Worm (Caenorhabditis elegans) whole organism, early embryonic: ENCODE measurements around the gene srz-72.

Experiments
- B0310.2 ChIP-seq: sonication (generic microtip); optimal IDR thresholded peaks from 2 replicates; lab custom pipeline; 2016; ENCODE audit warnings: mild to moderate bottlenecking, missing genetic modification characterization, missing compliant biosample characterization
- F13C5.2 ChIP-seq: sonication (generic microtip); optimal IDR thresholded peaks from 2 replicates; lab custom pipeline; 2017; ENCODE audit warnings: mild to moderate bottlenecking, missing genetic modification characterization, inconsistent platforms, missing compliant biosample characterization
- aly-1 ChIP-seq: sonication (generic microtip); optimal IDR thresholded peaks from 2 replicates; lab custom pipeline; 2016; ENCODE audit warnings: missing genetic modification characterization, missing compliant biosample characterization
- ama-1 ChIP-seq: fragments of 150-350 bp; optimal IDR thresholded peaks from 2 replicates; lab custom pipeline; 2014
- ceh-13 ChIP-seq: fragments of 200-800 bp; sonication (Bioruptor generic); optimal IDR thresholded peaks from 2 replicates; lab custom pipeline; 2018; ENCODE audit warnings: mild to moderate bottlenecking, missing genetic modification characterization, missing compliant biosample characterization
- ceh-36 ChIP-seq: sonication (generic microtip); optimal IDR thresholded peaks from 2 replicates; lab custom pipeline; 2016; ENCODE audit warnings: missing genetic modification characterization, inconsistent platforms, missing compliant biosample characterization
- ets-7 ChIP-seq: sonication (generic microtip); optimal IDR thresholded peaks from 2 replicates; lab custom pipeline; 2016; ENCODE audit warnings: missing genotype, missing genetic modification characterization, missing compliant biosample characterization
- flt-1 ChIP-seq: fragments of 200-800 bp; sonication (Bioruptor generic); IDR thresholded peaks from 2 replicates; pipeline ENCODE4 v1.3.6; 2022; ENCODE audit warnings: missing genetic modification characterization, missing compliant biosample characterization
- hmbx-1 ChIP-seq: sonication (generic microtip); optimal IDR thresholded peaks from 2 replicates; lab custom pipeline; 2016; ENCODE audit warnings: mild to moderate bottlenecking, missing genetic modification characterization, missing compliant biosample characterization
- hmg-4 ChIP-seq: fragments of 200-800 bp; sonication (Bioruptor generic); optimal IDR thresholded peaks from 2 replicates; lab custom pipeline; 2018; ENCODE audit warnings: mild to moderate bottlenecking, missing genetic modification characterization, missing compliant biosample characterization
- hnd-1 ChIP-seq: sonication (generic microtip); optimal IDR thresholded peaks from 2 replicates; lab custom pipeline; 2016; ENCODE audit warnings: missing genetic modification characterization, missing compliant biosample characterization
- pes-1 ChIP-seq: fragments of 200-800 bp; sonication (Bioruptor generic); IDR thresholded peaks from 2 replicates; pipeline ENCODE4 v1.3.6; 2022; ENCODE audit warnings: missing genetic modification reagents, missing genetic modification characterization, missing compliant biosample characterization
- scrt-1 ChIP-seq: fragments of 200-800 bp; sonication (Bioruptor generic); IDR thresholded peaks from 2 replicates; pipeline ENCODE4 v1.3.6; 2022; ENCODE audit warnings: missing genetic modification characterization, missing compliant biosample characterization
- sea-1 ChIP-seq: fragments of 200-800 bp; sonication (Bioruptor generic); conservative IDR thresholded peaks from 2 replicates; pipeline ENCODE4 v1.3.6; 2022; ENCODE audit warnings: missing genetic modification characterization, missing compliant biosample characterization
- tbx-11 ChIP-seq: fragments of 200-800 bp; sonication (Bioruptor generic); IDR thresholded peaks from 2 replicates; pipeline ENCODE4 v1.3.6; 2022; ENCODE audit warnings: missing genetic modification characterization, missing compliant biosample characterization
- tbx-37 ChIP-seq: fragments of 200-800 bp; sonication (Bioruptor generic); conservative IDR thresholded peaks from 2 replicates; pipeline ENCODE4 v1.3.6; 2022; ENCODE audit warnings: missing genetic modification reagents, missing genetic modification characterization, missing compliant biosample characterization
- tra-4 ChIP-seq: sonication (generic microtip); optimal IDR thresholded peaks from 2 replicates; lab custom pipeline; 2017; ENCODE audit warnings: missing genetic modification characterization, missing compliant biosample characterization

Gene srz-72

ce11 chrIV:16324589-16324988, 25.6 kb downstream of the srz-72 start, which contains the start of gene srz-105:
Gene srz-105, plus strand, starts transcription at chrIV:16324889.
- TF ChIP-seq aly-1 (tag; lab: Kevin White, UChicago) (no peak), hmbx-1 (tag; lab: Kevin White, UChicago) (no peak), B0310.2 (tag; lab: Kevin White, UChicago) (no peak), pes-1 (GFP tag; lab: Robert Waterston, UW) (no peak), tra-4 (no peak), ets-7 (tag; lab: Kevin White, UChicago) (no peak), hnd-1 (no peak), scrt-1 (GFP tag; lab: Robert Waterston, UW) (no peak), ceh-13 (no peak), sea-1 (GFP tag; lab: Robert Waterston, UW) (no peak), ceh-36 (tag; lab: Kevin White, UChicago) (no peak), hmg-4 (GFP tag; lab: Kevin White, UChicago) (no peak), flt-1 (no peak), tbx-11 (no peak)

- TF ChIP-seq hmg-4 (GFP tag; lab: Kevin White, UChicago) (no peak), hmbx-1 (tag; lab: Kevin White, UChicago) (no peak), sea-1 (GFP tag; lab: Robert Waterston, UW) (no peak), aly-1 (tag; lab: Kevin White, UChicago) (no peak), ets-7 (tag; lab: Kevin White, UChicago) (no peak), scrt-1 (GFP tag; lab: Robert Waterston, UW) (no peak), B0310.2 (tag; lab: Kevin White, UChicago) (no peak), pes-1 (GFP tag; lab: Robert Waterston, UW) (no peak)
Observed at ce11 chrIV:16328519-16328918, 29.6 kb downstream of the srz-72 start, which contains the start of gene K03D3.2. Gene K03D3.2, minus strand, starts transcription at chrIV:16328619.

- TF ChIP-seq scrt-1 (GFP tag; lab: Robert Waterston, UW) (no peak), tra-4 (no peak), ceh-36 (tag; lab: Kevin White, UChicago) (no peak), ama-1 (lab: Kevin White, UChicago) (no peak), hmbx-1 (tag; lab: Kevin White, UChicago) (no peak), B0310.2 (tag; lab: Kevin White, UChicago) (no peak), sea-1 (GFP tag; lab: Robert Waterston, UW) (no peak), hmg-4 (GFP tag; lab: Kevin White, UChicago) (no peak), tbx-11 (no peak), aly-1 (tag; lab: Kevin White, UChicago) (no peak), F13C5.2 (no peak), tbx-37 (GFP tag; lab: Robert Waterston, UW) (no peak), ets-7 (tag; lab: Kevin White, UChicago) (no peak)
Observed at ce11 chrIV:16329159-16329558, 30.2 kb downstream of the srz-72 start, which contains the start of gene srz-74. Gene srz-74, plus strand, starts transcription at chrIV:16329459.

ce11 chrIV:16330508-16330907, 31.6 kb downstream of the srz-72 start:
- TF ChIP-seq ceh-36 (tag; lab: Kevin White, UChicago) (no peak), sea-1 (GFP tag; lab: Robert Waterston, UW) (0 out of 2 replicates have a peak, but pooled peaks have one; percentile 5)

ce11 chrIV:16332585-16332984, 33.6 kb downstream of the srz-72 start, which contains the start of gene srz-71:
Gene srz-71, plus strand, starts transcription at chrIV:16332885.
- TF ChIP-seq tra-4 (no peak), ceh-13 (no peak), B0310.2 (tag; lab: Kevin White, UChicago) (no peak), ceh-36 (tag; lab: Kevin White, UChicago) (no peak), aly-1 (tag; lab: Kevin White, UChicago) (no peak), sea-1 (GFP tag; lab: Robert Waterston, UW) (no peak), ets-7 (tag; lab: Kevin White, UChicago) (no peak), hnd-1 (no peak), hmg-4 (GFP tag; lab: Kevin White, UChicago) (no peak), tbx-11 (no peak)

- TF ChIP-seq hmbx-1 (tag; lab: Kevin White, UChicago): no peak
Observed at ce11 chrIV:16333121-16333520, 34.2 kb downstream of the srz-72 start.

ce11 chrIV:16335037-16335436, 36.1 kb downstream of the srz-72 start, which contains the start of gene srz-38:
Gene srz-38, plus strand, starts transcription at chrIV:16335337.
- no peak for TF ChIP-seq tbx-37 (GFP tag; lab: Robert Waterston, UW)
- TF ChIP-seq sea-1 (GFP tag; lab: Robert Waterston, UW): no peak
- no peak for TF ChIP-seq ama-1 (lab: Kevin White, UChicago)
- no peak for TF ChIP-seq ceh-13
- no peak for TF ChIP-seq B0310.2 (tag; lab: Kevin White, UChicago)
- no peak for TF ChIP-seq ets-7 (tag; lab: Kevin White, UChicago)
- no peak for TF ChIP-seq tra-4
- no peak for TF ChIP-seq pes-1 (GFP tag; lab: Robert Waterston, UW)

- TF ChIP-seq ceh-36 (tag; lab: Kevin White, UChicago): no peak
- TF ChIP-seq flt-1: no peak
- no peak for TF ChIP-seq B0310.2 (tag; lab: Kevin White, UChicago)
- no peak for TF ChIP-seq sea-1 (GFP tag; lab: Robert Waterston, UW)
- TF ChIP-seq hmg-4 (GFP tag; lab: Kevin White, UChicago): no peak
- TF ChIP-seq ceh-13: no peak
- no peak for TF ChIP-seq tbx-37 (GFP tag; lab: Robert Waterston, UW)
- TF ChIP-seq hnd-1: no peak
- no peak for TF ChIP-seq tra-4
- TF ChIP-seq ets-7 (tag; lab: Kevin White, UChicago): no peak
- no peak for TF ChIP-seq ama-1 (lab: Kevin White, UChicago)
- no peak for TF ChIP-seq F13C5.2
- no peak for TF ChIP-seq tbx-11
- no peak for TF ChIP-seq aly-1 (tag; lab: Kevin White, UChicago)
- TF ChIP-seq hmbx-1 (tag; lab: Kevin White, UChicago): no peak
- TF ChIP-seq scrt-1 (GFP tag; lab: Robert Waterston, UW): no peak
Observed at ce11 chrIV:16336721-16337120, 37.8 kb downstream of the srz-72 start, which contains the start of gene C35D6.13. Gene C35D6.13, plus strand, starts transcription at chrIV:16337021.
